Worm (Caenorhabditis elegans): ENCODE measurements around the gene C50E3.11.

The C50E3.11 gene

DNA sequence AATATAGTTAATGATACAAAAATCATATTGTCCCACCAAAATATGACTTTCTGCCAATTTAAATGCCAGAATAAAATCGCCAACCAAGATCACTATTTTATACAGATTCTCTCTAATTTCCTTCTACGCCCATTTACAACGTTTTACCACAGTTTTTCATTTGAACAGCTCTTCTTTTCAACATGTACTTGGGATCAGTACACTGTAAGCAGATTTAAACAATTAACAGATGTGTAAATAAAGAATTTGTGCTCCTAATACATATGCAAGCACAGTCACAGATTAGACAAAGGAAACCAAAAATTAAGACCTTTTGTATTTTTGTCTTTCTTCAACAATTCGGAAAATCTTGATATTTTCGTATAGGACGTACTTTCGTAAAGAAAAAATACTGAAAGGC, 40.1 kb upstream of the C50E3.11 start, which contains the start of gene F07C4.11:
Gene F07C4.11 (minus strand): TSS at position 101 of the 400 bp plus-strand sequence.
- no peak for TF ChIP-seq unc-39 (tag; optimal IDR thresholded peaks at IDR 0.05)
- no peak for TF ChIP-seq unc-62 (GFP tag; optimal IDR thresholded peaks at IDR 0.05)
- TF ChIP-seq lin-13 (GFP tag; optimal IDR thresholded peaks at IDR 0.05): no peak
- no peak for TF ChIP-seq nhr-23 (tag; optimal IDR thresholded peaks at IDR 0.05)
- TF ChIP-seq nhr-12 (tag; optimal IDR thresholded peaks at IDR 0.05): no peak
- TF ChIP-seq peb-1 (tag; optimal IDR thresholded peaks at IDR 0.05): no peak
- TF ChIP-seq F13H6.1 (tag; optimal IDR thresholded peaks at IDR 0.05): no peak
- TF ChIP-seq elt-1 (tag; optimal IDR thresholded peaks at IDR 0.05): no peak
- TF ChIP-seq mab-5 (tag; optimal IDR thresholded peaks at IDR 0.05): no peak
- no peak for TF ChIP-seq blmp-1 (tag; optimal IDR thresholded peaks at IDR 0.05; ENCODE audit: insufficient read depth)
- no peak for TF ChIP-seq ztf-11 (tag; optimal IDR thresholded peaks at IDR 0.05)
- no peak for TF ChIP-seq Y55F3AM.14 (GFP tag; optimal IDR thresholded peaks at IDR 0.05)
- no peak for TF ChIP-seq nhr-21 (tag; optimal IDR thresholded peaks at IDR 0.05)
- TF ChIP-seq aly-2 (tag; optimal IDR thresholded peaks at IDR 0.05): no peak
- no peak for TF ChIP-seq nhr-10 (tag; optimal IDR thresholded peaks at IDR 0.05)
- TF ChIP-seq sem-4 (tag; optimal IDR thresholded peaks at IDR 0.05): no peak
- TF ChIP-seq ztf-1 (GFP tag; conservative IDR thresholded peaks at IDR 0.05): no peak
- TF ChIP-seq ceh-16 (tag; optimal IDR thresholded peaks at IDR 0.05): no peak
- no peak for TF ChIP-seq nhr-11 (tag; optimal IDR thresholded peaks at IDR 0.05)
- TF ChIP-seq sma-3 (GFP tag; optimal IDR thresholded peaks at IDR 0.05): no peak

- no peak for TF ChIP-seq nhr-237 (tag; optimal IDR thresholded peaks at IDR 0.05)
- no peak for TF ChIP-seq nhr-10 (tag; optimal IDR thresholded peaks at IDR 0.05)
- TF ChIP-seq nhr-25 (tag; optimal IDR thresholded peaks at IDR 0.05): no peak
- no peak for TF ChIP-seq C34F6.9 (tag; optimal IDR thresholded peaks at IDR 0.05)
- no peak for TF ChIP-seq nhr-6 (tag; optimal IDR thresholded peaks at IDR 0.05)
- no peak for TF ChIP-seq unc-62 (GFP tag; optimal IDR thresholded peaks at IDR 0.05)
- TF ChIP-seq elt-1 (tag; optimal IDR thresholded peaks at IDR 0.05): no peak
- no peak for TF ChIP-seq lin-11 (tag; optimal IDR thresholded peaks at IDR 0.05)
- TF ChIP-seq ceh-16 (tag; optimal IDR thresholded peaks at IDR 0.05): no peak
- TF ChIP-seq dmd-4 (tag; optimal IDR thresholded peaks at IDR 0.05): no peak
These were observed 38.4 kb upstream of the C50E3.11 start for ce11 chrV:7641718-7642117.

- no peak for TF ChIP-seq nhr-21 (tag; optimal IDR thresholded peaks at IDR 0.05)
- TF ChIP-seq ceh-82 (tag; optimal IDR thresholded peaks at IDR 0.05): no peak
- TF ChIP-seq crh-2 (tag; optimal IDR thresholded peaks at IDR 0.05): no peak
These were observed 36.5 kb upstream of the C50E3.11 start, which contains the start of gene F07C4.10 for ce11 chrV:7639787-7640186. Gene F07C4.10 (minus strand): TSS chrV:7639887.

ce11 chrV:7639356-7639755, 36.1 kb upstream of the C50E3.11 start:
- TF ChIP-seq R02D3.7 (tag; optimal IDR thresholded peaks at IDR 0.05): no peak
- TF ChIP-seq gmeb-1 (tag; optimal IDR thresholded peaks at IDR 0.05): no peak
- TF ChIP-seq nhr-129 (tag; optimal IDR thresholded peaks at IDR 0.05): no peak
- no peak for TF ChIP-seq lin-13 (GFP tag; optimal IDR thresholded peaks at IDR 0.05)
- TF ChIP-seq unc-55 (GFP tag; optimal IDR thresholded peaks at IDR 0.05): no peak
- TF ChIP-seq nhr-23 (tag; optimal IDR thresholded peaks at IDR 0.05): no peak
- no peak for TF ChIP-seq lsy-2 (tag; optimal IDR thresholded peaks at IDR 0.05)
- no peak for TF ChIP-seq ztf-1 (GFP tag; conservative IDR thresholded peaks at IDR 0.05)
- no peak for TF ChIP-seq mab-5 (tag; optimal IDR thresholded peaks at IDR 0.05)
- no peak for TF ChIP-seq Y55F3AM.14 (GFP tag; optimal IDR thresholded peaks at IDR 0.05)
- no peak for TF ChIP-seq sma-9 (GFP tag; optimal IDR thresholded peaks at IDR 0.05)
- no peak for TF ChIP-seq sma-9 (tag; optimal IDR thresholded peaks at IDR 0.05)
- no peak for TF ChIP-seq nhr-12 (tag; optimal IDR thresholded peaks at IDR 0.05)
- no peak for TF ChIP-seq F13H6.1 (tag; optimal IDR thresholded peaks at IDR 0.05)
- TF ChIP-seq nhr-6 (tag; optimal IDR thresholded peaks at IDR 0.05): no peak
- TF ChIP-seq elt-3 (tag; optimal IDR thresholded peaks at IDR 0.05): no peak
- TF ChIP-seq ZK546.5 (tag; optimal IDR thresholded peaks at IDR 0.05): no peak
- no peak for TF ChIP-seq snpc-4 (tag; optimal IDR thresholded peaks at IDR 0.05)
- TF ChIP-seq ztf-11 (tag; optimal IDR thresholded peaks at IDR 0.05): no peak
- TF ChIP-seq C34F6.9 (tag; optimal IDR thresholded peaks at IDR 0.05): no peak
